Worm (Caenorhabditis elegans) whole organism, L2 larva: ENCODE results near the gene clec-38.

Experiments used
- C34F6.9 ChIP-seq: fragments of 150-350 bp; optimal IDR thresholded peaks from 2 replicates; lab custom pipeline; 2014; ENCODE audit warnings: missing biosample characterization, missing genetic modification characterization
- F13H6.1 ChIP-seq: sonication (generic microtip); optimal IDR thresholded peaks from 2 replicates; lab custom pipeline; 2016; ENCODE audit warnings: missing genetic modification characterization, missing compliant biosample characterization
- R02D3.7 ChIP-seq: fragments of 150-350 bp; optimal IDR thresholded peaks from 2 replicates; lab custom pipeline; 2014; ENCODE audit warnings: missing biosample characterization, missing genetic modification characterization
- ZK546.5 ChIP-seq: sonication (generic microtip); optimal IDR thresholded peaks from 2 replicates; lab custom pipeline; 2017; ENCODE audit warnings: missing biosample characterization, missing genetic modification characterization
- alr-1 ChIP-seq: fragments of 150-350 bp; optimal IDR thresholded peaks from 2 replicates; lab custom pipeline; 2014; ENCODE audit warnings: missing biosample characterization, missing genetic modification characterization
- ama-1 ChIP-seq: fragments of 150-350 bp; optimal IDR thresholded peaks from 2 replicates; lab custom pipeline; 2018; ENCODE audit warnings: inconsistent platforms
- ceh-16 ChIP-seq: fragments of 150-350 bp; optimal IDR thresholded peaks from 2 replicates; lab custom pipeline; 2014; ENCODE audit warnings: missing biosample characterization, missing genetic modification characterization
- crh-2 ChIP-seq: sonication (generic microtip); optimal IDR thresholded peaks from 2 replicates; lab custom pipeline; 2017; ENCODE audit warnings: missing biosample characterization, missing genetic modification characterization
- dmd-4 ChIP-seq: sonication (generic microtip); optimal IDR thresholded peaks from 2 replicates; lab custom pipeline; 2017; ENCODE audit warnings: missing biosample characterization, missing genetic modification characterization
- egl-27 ChIP-seq: sonication (generic microtip); optimal IDR thresholded peaks from 3 replicates; lab custom pipeline; 2017; ENCODE audit warnings: missing biosample characterization, missing genetic modification reagents, missing genetic modification characterization
- elt-1 ChIP-seq: fragments of 150-350 bp; optimal IDR thresholded peaks from 2 replicates; lab custom pipeline; 2014; ENCODE audit warnings: missing biosample characterization, missing genetic modification characterization
- elt-3 ChIP-seq: sonication (generic microtip); optimal IDR thresholded peaks from 2 replicates; lab custom pipeline; 2017; ENCODE audit warnings: missing biosample characterization, missing genetic modification characterization
- fos-1 ChIP-seq: fragments of 150-350 bp; optimal IDR thresholded peaks from 2 replicates; lab custom pipeline; 2014; ENCODE audit warnings: missing biosample characterization, missing genetic modification characterization
- gmeb-1 ChIP-seq: fragments of 150-350 bp; optimal IDR thresholded peaks from 2 replicates; lab custom pipeline; 2014; ENCODE audit warnings: missing biosample characterization, missing genetic modification characterization
- lin-13 ChIP-seq: fragments of 150-350 bp; optimal IDR thresholded peaks from 2 replicates; lab custom pipeline; 2014; ENCODE audit warnings: missing biosample characterization, missing genetic modification reagents, missing genetic modification characterization
- lin-39 ChIP-seq: fragments of 150-350 bp; optimal IDR thresholded peaks from 2 replicates; lab custom pipeline; 2014; ENCODE audit warnings: missing biosample characterization, missing genetic modification reagents, missing genetic modification characterization
- mab-5 ChIP-seq: fragments of 150-350 bp; optimal IDR thresholded peaks from 2 replicates; lab custom pipeline; 2014; ENCODE audit warnings: missing biosample characterization, missing genetic modification characterization
- mbf-1 ChIP-seq: sonication (generic microtip); optimal IDR thresholded peaks from 2 replicates; lab custom pipeline; 2017; ENCODE audit warnings: missing biosample characterization, missing genetic modification characterization
- nhr-12 ChIP-seq: fragments of 150-350 bp; optimal IDR thresholded peaks from 2 replicates; lab custom pipeline; 2014; ENCODE audit warnings: missing biosample characterization, missing genetic modification characterization
- nhr-129 ChIP-seq: fragments of 150-350 bp; optimal IDR thresholded peaks from 2 replicates; lab custom pipeline; 2014; ENCODE audit warnings: missing biosample characterization, missing genetic modification characterization
- nhr-21 ChIP-seq: fragments of 150-350 bp; optimal IDR thresholded peaks from 2 replicates; lab custom pipeline; 2014; ENCODE audit warnings: missing biosample characterization, missing genetic modification characterization
- nhr-23 ChIP-seq: fragments of 150-350 bp; optimal IDR thresholded peaks from 2 replicates; lab custom pipeline; 2014; ENCODE audit warnings: missing biosample characterization, missing genetic modification reagents, missing genetic modification characterization
- nhr-25 ChIP-seq: fragments of 150-350 bp; sonication (generic microtip); optimal IDR thresholded peaks from 3 replicates; lab custom pipeline; 2014; ENCODE audit warnings: missing biosample characterization, missing genetic modification characterization
- nhr-77 ChIP-seq: fragments of 150-350 bp; optimal IDR thresholded peaks from 2 replicates; lab custom pipeline; 2014; ENCODE audit warnings: missing biosample characterization, missing genetic modification characterization
- peb-1 ChIP-seq: fragments of 150-350 bp; optimal IDR thresholded peaks from 2 replicates; lab custom pipeline; 2014; ENCODE audit warnings: missing biosample characterization, missing genetic modification characterization
- sma-3 ChIP-seq: sonication (generic microtip); optimal IDR thresholded peaks from 2 replicates; lab custom pipeline; 2016; ENCODE audit warnings: missing genetic modification reagents, missing genetic modification characterization, missing compliant biosample characterization
- sma-9 ChIP-seq, 2 experiments: fragments of 150-350 bp in 1 of 2; sonication (generic microtip) in 1 of 2; optimal IDR thresholded peaks; 2 replicates each; lab custom pipeline; 2014 to 2016; ENCODE audit warnings: missing genetic modification characterization in 2 of 2, mild to moderate bottlenecking in 1 of 2, missing biosample characterization in 1 of 2, missing compliant biosample characterization in 1 of 2, missing genetic modification reagents in 1 of 2, moderate library complexity in 1 of 2
- unc-55 ChIP-seq: fragments of 150-350 bp; sonication (generic microtip); optimal IDR thresholded peaks from 3 replicates; lab custom pipeline; 2014; ENCODE audit warnings: missing biosample characterization, missing genetic modification reagents, missing genetic modification characterization
- ztf-1 ChIP-seq: fragments of 200-800 bp; sonication (Bioruptor generic); conservative IDR thresholded peaks from 2 replicates; pipeline ENCODE4 v1.3.6; 2022; ENCODE audit warnings: missing genetic modification characterization, missing compliant biosample characterization
- ztf-11 ChIP-seq: sonication (generic microtip); optimal IDR thresholded peaks from 2 replicates; lab custom pipeline; 2017; ENCODE audit warnings: missing biosample characterization, missing genetic modification characterization
- ztf-4 ChIP-seq: fragments of 150-350 bp; optimal IDR thresholded peaks from 2 replicates; lab custom pipeline; 2014; ENCODE audit warnings: missing biosample characterization, missing genetic modification characterization

Gene clec-38

ce11 chrV:16778540-16779280, 43.3 kb upstream of the clec-38 start (continued):
- no peak for TF ChIP-seq peb-1

- peak; percentile 9 for TF ChIP-seq sma-9 (GFP tag; optimal IDR thresholded peaks at IDR 0.05; lab: Kevin White, UChicago)
- TF ChIP-seq sma-9 (tag; optimal IDR thresholded peaks at IDR 0.05; lab: Kevin White, UChicago), result no peak
- TF ChIP-seq nhr-129 (tag; lab: Kevin White, UChicago), result peak; percentile 19
- TF ChIP-seq lin-39 (tag; lab: Kevin White, UChicago), result no peak
Observed at ce11 chrV:16774428-16774827, 39.0 kb upstream of the clec-38 start.

ce11 chrV:16759937-16760336, 24.5 kb upstream of the clec-38 start:
- TF ChIP-seq gmeb-1 (tag; lab: Kevin White, UChicago), result no peak
- TF ChIP-seq unc-55 (GFP tag; lab: Kevin White, UChicago), result peak; percentile 65
- no peak for TF ChIP-seq nhr-25 (tag; lab: Kevin White, UChicago)
- TF ChIP-seq, all 48 proteins: peak for 1

- TF ChIP-seq R02D3.7 (tag; lab: Kevin White, UChicago) (no peak), ztf-4 (tag; lab: Kevin White, UChicago) (no peak), F13H6.1 (tag; lab: Kevin White, UChicago) (no peak), fos-1 (tag; lab: Kevin White, UChicago) (no peak), alr-1 (no peak), nhr-23 (tag; lab: Kevin White, UChicago) (no peak), C34F6.9 (tag; lab: Kevin White, UChicago) (no peak), elt-1 (tag; lab: Kevin White, UChicago) (no peak), ztf-1 (GFP tag; lab: Robert Waterston, UW) (no peak), lin-13 (GFP tag; lab: Kevin White, UChicago) (no peak), nhr-12 (tag; lab: Kevin White, UChicago) (no peak), nhr-21 (tag; lab: Kevin White, UChicago) (no peak), mbf-1 (tag; lab: Kevin White, UChicago) (no peak), ceh-16 (tag; lab: Kevin White, UChicago) (no peak)
Observed at ce11 chrV:16756166-16756565, 20.7 kb upstream of the clec-38 start.

ce11 chrV:16752089-16753030, 16.9 kb upstream of the clec-38 start:
- no peak for TF ChIP-seq egl-27 (tag; lab: Kevin White, UChicago)
- no peak for TF ChIP-seq sma-3 (GFP tag; lab: Kevin White, UChicago)
- peak; percentile 8 for TF ChIP-seq C34F6.9 (tag; lab: Kevin White, UChicago)
- TF ChIP-seq peb-1, result no peak
- no peak for TF ChIP-seq F13H6.1 (tag; lab: Kevin White, UChicago)
- peak; percentile 77 for TF ChIP-seq unc-55 (GFP tag; lab: Kevin White, UChicago)
- TF ChIP-seq nhr-129 (tag; lab: Kevin White, UChicago), result peak; percentile 26
- TF ChIP-seq mab-5 (tag; lab: Kevin White, UChicago), result no peak
- TF ChIP-seq crh-2, result no peak

ce11 chrV:16749473-16749872, 14.1 kb upstream of the clec-38 start:
- no peak for TF ChIP-seq nhr-77 (tag; lab: Kevin White, UChicago)

- TF ChIP-seq peb-1 (no peak), nhr-12 (tag; lab: Kevin White, UChicago) (no peak), nhr-77 (tag; lab: Kevin White, UChicago) (no peak), lin-39 (tag; lab: Kevin White, UChicago) (no peak), sma-3 (GFP tag; lab: Kevin White, UChicago) (no peak), ztf-11 (tag; lab: Kevin White, UChicago) (no peak), nhr-23 (tag; lab: Kevin White, UChicago) (no peak), ama-1 (lab: Kevin White, UChicago) (no peak), dmd-4 (tag; lab: Kevin White, UChicago) (no peak), nhr-25 (tag; lab: Kevin White, UChicago) (no peak), lin-13 (GFP tag; lab: Kevin White, UChicago) (no peak), elt-3 (no peak), egl-27 (tag; lab: Kevin White, UChicago) (no peak), nhr-21 (tag; lab: Kevin White, UChicago) (no peak), alr-1 (no peak), ZK546.5 (tag; lab: Kevin White, UChicago) (no peak)
Observed at ce11 chrV:16747031-16747672, 11.7 kb upstream of the clec-38 start, which contains the start of gene dkf-2. Gene dkf-2 (plus strand): TSS chrV:16747622.
